Worm (Caenorhabditis elegans) whole organism, L2 larva: ENCODE data around the gene dct-5.

ENCODE experiments used
- lsy-2 ChIP-seq, 2 experiments: fragments of 150-350 bp in 1 of 2; sonication (generic microtip) in 1 of 2; optimal IDR thresholded peaks; 2 replicates each; lab custom pipeline; 2014 to 2017; ENCODE audit warnings: missing biosample characterization in 2 of 2, missing genetic modification characterization in 2 of 2
- mbf-1 ChIP-seq: sonication (generic microtip); optimal IDR thresholded peaks from 2 replicates; lab custom pipeline; 2017; ENCODE audit warnings: missing biosample characterization, missing genetic modification characterization

ce11 chrII:5460911-5461310, 24.2 kb upstream of the dct-5 start:
- no peak for TF ChIP-seq mbf-1 (tag; lab: Kevin White, UChicago)
- TF ChIP-seq lsy-2 (tag; optimal IDR thresholded peaks at IDR 0.05; lab: Kevin White, UChicago), result no peak
